Worm (Caenorhabditis elegans): ENCODE measurements around the gene wht-4.

DNA sequence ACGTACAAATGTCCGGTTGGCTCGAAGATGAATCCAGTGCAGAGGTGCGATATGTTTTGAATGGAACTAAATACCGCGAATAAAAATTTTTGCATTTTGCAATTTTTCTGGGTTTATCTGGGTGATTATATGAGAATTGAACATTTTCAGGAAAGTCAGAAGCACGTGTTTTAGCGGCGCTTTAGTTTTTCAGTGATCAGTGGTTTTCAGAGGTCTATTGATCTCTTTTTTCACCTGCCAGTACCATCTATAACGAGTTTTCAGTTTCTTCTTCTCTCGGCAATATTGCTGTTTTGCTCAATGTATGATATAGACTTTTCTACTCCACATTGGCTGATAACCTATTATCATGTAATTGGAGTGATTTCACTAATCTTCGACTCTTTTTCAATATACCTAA is 8.3 kb downstream of the wht-4 start, which contains the start of gene sri-63:
- TF ChIP-seq T22C8.4 (GFP tag; IDR thresholded peaks at IDR 0.05) (no peak), cog-1 (tag; optimal IDR thresholded peaks at IDR 0.05) (no peak), ztf-29 (GFP tag; IDR thresholded peaks at IDR 0.05) (no peak), flt-1 (GFP tag; IDR thresholded peaks at IDR 0.05) (no peak), med-1 (GFP tag; optimal IDR thresholded peaks at IDR 0.05; ENCODE audit: insufficient read depth) (no peak)
